Worm (Caenorhabditis elegans) whole organism, late embryonic: Measurements from ENCODE around the gene bus-19.

ENCODE experiments used
- C38D4.7 ChIP-seq: fragments of 200-800 bp; sonication (Bioruptor generic); optimal IDR thresholded peaks from 2 replicates; lab custom pipeline; 2018; ENCODE audit warnings: mild to moderate bottlenecking, missing genetic modification characterization, moderate library complexity, missing compliant biosample characterization
- F13H6.1 ChIP-seq: sonication (generic microtip); optimal IDR thresholded peaks from 2 replicates; lab custom pipeline; 2016; ENCODE audit warnings: missing genetic modification characterization, missing compliant biosample characterization
- K02D7.2 ChIP-seq: sonication (generic microtip); optimal IDR thresholded peaks from 2 replicates; lab custom pipeline; 2017; ENCODE audit warnings: mild to moderate bottlenecking, missing genetic modification characterization, missing compliant biosample characterization
- K09A11.1 ChIP-seq: sonication (generic microtip); optimal IDR thresholded peaks from 2 replicates; lab custom pipeline; 2017; ENCODE audit warnings: antibody characterized with exemption, mild to moderate bottlenecking, missing genetic modification characterization, missing compliant biosample characterization; ENCODE audit not compliant: insufficient read depth
- T23F11.4 ChIP-seq: fragments of 200-800 bp; sonication (Bioruptor generic); optimal IDR thresholded peaks from 2 replicates; lab custom pipeline; 2018; ENCODE audit warnings: mild to moderate bottlenecking, missing genetic modification characterization, missing compliant biosample characterization
- ahr-1 ChIP-seq: sonication (generic microtip); optimal IDR thresholded peaks from 2 replicates; lab custom pipeline; 2016; ENCODE audit warnings: missing genetic modification characterization, missing compliant biosample characterization
- ceh-14 ChIP-seq: sonication (generic microtip); optimal IDR thresholded peaks from 2 replicates; lab custom pipeline; 2016; ENCODE audit warnings: missing genotype, missing genetic modification characterization, missing compliant biosample characterization
- ceh-30 ChIP-seq: fragments of 150-350 bp; optimal IDR thresholded peaks from 2 replicates; lab custom pipeline; 2014; ENCODE audit warnings: missing biosample characterization, missing genetic modification characterization
- ceh-31 ChIP-seq: sonication (generic microtip); optimal IDR thresholded peaks from 2 replicates; lab custom pipeline; 2016; ENCODE audit warnings: missing genetic modification characterization, missing compliant biosample characterization
- ceh-34 ChIP-seq: sonication (generic microtip); optimal IDR thresholded peaks from 2 replicates; lab custom pipeline; 2016; ENCODE audit warnings: mild to moderate bottlenecking, missing genetic modification characterization, missing compliant biosample characterization
- ceh-45 ChIP-seq: fragments of 200-800 bp; sonication (Bioruptor generic); IDR thresholded peaks from 2 replicates; pipeline ENCODE4 v1.3.6; 2022; ENCODE audit warnings: missing genetic modification reagents, missing genetic modification characterization, missing compliant biosample characterization
- ceh-6 ChIP-seq: fragments of 200-800 bp; sonication (Bioruptor generic); optimal IDR thresholded peaks from 2 replicates; lab custom pipeline; 2018; ENCODE audit warnings: mild to moderate bottlenecking, missing genetic modification characterization, missing compliant biosample characterization
- ceh-9 ChIP-seq: sonication (generic microtip); optimal IDR thresholded peaks from 2 replicates; lab custom pipeline; 2016; ENCODE audit warnings: mild to moderate bottlenecking, missing genetic modification characterization, inconsistent platforms, missing compliant biosample characterization
- che-1 ChIP-seq: sonication (generic microtip); optimal IDR thresholded peaks from 2 replicates; lab custom pipeline; 2016; ENCODE audit warnings: mild to moderate bottlenecking, missing genetic modification characterization, missing compliant biosample characterization
- dmd-4 ChIP-seq: sonication (generic microtip); optimal IDR thresholded peaks from 2 replicates; lab custom pipeline; 2016; ENCODE audit warnings: borderline replicate concordance, missing genetic modification characterization, missing compliant biosample characterization
- dve-1 ChIP-seq: sonication (generic microtip); optimal IDR thresholded peaks from 2 replicates; lab custom pipeline; 2017; ENCODE audit warnings: antibody characterized with exemption, mild to moderate bottlenecking, missing genetic modification characterization, missing compliant biosample characterization
- elt-2 ChIP-seq: sonication (generic microtip); optimal IDR thresholded peaks from 2 replicates; lab custom pipeline; 2016; ENCODE audit warnings: missing genetic modification reagents, missing genetic modification characterization, missing compliant biosample characterization
- elt-4 ChIP-seq: sonication (generic microtip); optimal IDR thresholded peaks from 2 replicates; lab custom pipeline; 2016; ENCODE audit warnings: missing genetic modification characterization, missing compliant biosample characterization
- ets-4 ChIP-seq: sonication (generic microtip); optimal IDR thresholded peaks from 2 replicates; lab custom pipeline; 2016; ENCODE audit warnings: missing genetic modification characterization, missing compliant biosample characterization
- eyg-1 ChIP-seq: sonication (generic microtip); optimal IDR thresholded peaks from 2 replicates; lab custom pipeline; 2016; ENCODE audit warnings: missing genotype, missing genetic modification characterization, missing compliant biosample characterization
- fax-1 ChIP-seq: sonication (generic microtip); optimal IDR thresholded peaks from 2 replicates; lab custom pipeline; 2016; ENCODE audit warnings: missing genotype, missing genetic modification characterization, missing compliant biosample characterization
- fkh-10 ChIP-seq: fragments of 150-350 bp; optimal IDR thresholded peaks from 2 replicates; lab custom pipeline; 2014; ENCODE audit warnings: missing biosample characterization, missing genetic modification reagents, missing genetic modification characterization
- fkh-6 ChIP-seq: sonication (generic microtip); optimal IDR thresholded peaks from 2 replicates; lab custom pipeline; 2016; ENCODE audit warnings: missing genetic modification characterization, missing compliant biosample characterization
- gmeb-2 ChIP-seq: sonication (generic microtip); optimal IDR thresholded peaks from 2 replicates; lab custom pipeline; 2016; ENCODE audit warnings: missing genetic modification characterization, inconsistent platforms, missing compliant biosample characterization
- hlh-6 ChIP-seq: sonication (generic microtip); optimal IDR thresholded peaks from 2 replicates; lab custom pipeline; 2016; ENCODE audit warnings: missing genotype, missing genetic modification characterization, missing compliant biosample characterization
- hlh-8 ChIP-seq: sonication (generic microtip); optimal IDR thresholded peaks from 2 replicates; lab custom pipeline; 2016; ENCODE audit warnings: missing genotype, missing genetic modification characterization, missing compliant biosample characterization
- lin-11 ChIP-seq: fragments of 200-800 bp; sonication (Bioruptor generic); optimal IDR thresholded peaks from 2 replicates; lab custom pipeline; 2018; ENCODE audit warnings: mild to moderate bottlenecking, missing genetic modification characterization, missing compliant biosample characterization
- nfya-1 ChIP-seq: sonication (generic microtip); optimal IDR thresholded peaks from 2 replicates; lab custom pipeline; 2017; ENCODE audit warnings: missing genetic modification characterization, mild to moderate bottlenecking, missing compliant biosample characterization, antibody characterized with exemption, moderate library complexity
- nhr-11 ChIP-seq: fragments of 150-350 bp; optimal IDR thresholded peaks from 2 replicates; lab custom pipeline; 2014; ENCODE audit warnings: missing biosample characterization, missing genetic modification characterization
- npax-4 ChIP-seq: sonication (generic microtip); optimal IDR thresholded peaks from 2 replicates; lab custom pipeline; 2016; ENCODE audit warnings: missing genetic modification characterization, missing compliant biosample characterization
- pag-3 ChIP-seq: sonication (generic microtip); optimal IDR thresholded peaks from 2 replicates; lab custom pipeline; 2016; ENCODE audit warnings: missing compliant biosample characterization, missing genetic modification characterization, borderline replicate concordance
- pat-9 ChIP-seq: fragments of 200-800 bp; sonication (Bioruptor generic); optimal IDR thresholded peaks from 2 replicates; lab custom pipeline; 2018; ENCODE audit warnings: mild to moderate bottlenecking, missing genetic modification characterization, moderate library complexity, missing compliant biosample characterization
- pha-2 ChIP-seq: sonication (generic microtip); optimal IDR thresholded peaks from 2 replicates; lab custom pipeline; 2017; ENCODE audit warnings: mild to moderate bottlenecking, missing genetic modification characterization, missing compliant biosample characterization
- pha-4 ChIP-seq: fragments of 150-350 bp; optimal IDR thresholded peaks from 2 replicates; lab custom pipeline; 2018; ENCODE audit warnings: missing biosample characterization, missing genetic modification reagents, missing genetic modification characterization
- tbx-7 ChIP-seq: sonication (generic microtip); optimal IDR thresholded peaks from 2 replicates; lab custom pipeline; 2016; ENCODE audit warnings: missing genotype, missing genetic modification characterization, missing compliant biosample characterization
- ttx-3 ChIP-seq: sonication (generic microtip); optimal IDR thresholded peaks from 2 replicates; lab custom pipeline; 2016; ENCODE audit warnings: missing genetic modification reagents, missing genetic modification characterization, missing compliant biosample characterization
- unc-42 ChIP-seq: sonication (generic microtip); optimal IDR thresholded peaks from 2 replicates; lab custom pipeline; 2016; ENCODE audit warnings: missing genotype, missing genetic modification characterization, missing compliant biosample characterization
- zip-5 ChIP-seq: sonication (generic microtip); optimal IDR thresholded peaks from 2 replicates; lab custom pipeline; 2016; ENCODE audit warnings: missing genetic modification characterization, missing compliant biosample characterization

Gene bus-19

ce11 chrV:12871753-12872152, at the start of gene bus-19:
Gene bus-19, plus strand, starts transcription at chrV:12872053.
- no peak for TF ChIP-seq eyg-1
- no peak for TF ChIP-seq F13H6.1
- no peak for TF ChIP-seq ahr-1
- no peak for TF ChIP-seq elt-2
- TF ChIP-seq nhr-11, result no peak
- TF ChIP-seq K09A11.1 (tag; lab: Kevin White, UChicago), result no peak
- no peak for TF ChIP-seq ceh-34
- no peak for TF ChIP-seq ttx-3 (tag; lab: Kevin White, UChicago)
- TF ChIP-seq ceh-31, result no peak
- TF ChIP-seq ceh-9, result no peak
- TF ChIP-seq pat-9, result no peak

- TF ChIP-seq fkh-10, result no peak
- TF ChIP-seq elt-2, result peak; percentile 61
- TF ChIP-seq, all 69 proteins: peak for 1
Observed at ce11 chrV:12822065-12822464, 49.8 kb upstream of the bus-19 start.

ce11 chrV:12824777-12825176, 47.1 kb upstream of the bus-19 start, which contains the start of gene ugt-16:
Gene ugt-16, plus strand, starts transcription at chrV:12825024.
- TF ChIP-seq fkh-6 (tag; lab: Kevin White, UChicago) (no peak), ceh-30 (tag; lab: Kevin White, UChicago) (no peak), F13H6.1 (no peak), C38D4.7 (GFP tag; lab: Kevin White, UChicago) (no peak), elt-2 (peak; percentile 1), lin-11 (tag; lab: Kevin White, UChicago) (no peak), pha-2 (tag; lab: Kevin White, UChicago) (no peak), ceh-14 (tag; lab: Kevin White, UChicago) (no peak)

- TF ChIP-seq hlh-6 (tag; lab: Kevin White, UChicago), result no peak
- TF ChIP-seq elt-4, result no peak
- no peak for TF ChIP-seq hlh-8 (tag; lab: Kevin White, UChicago)
- no peak for TF ChIP-seq ceh-45 (GFP tag; lab: Robert Waterston, UW)
- no peak for TF ChIP-seq ceh-6 (GFP tag; lab: Kevin White, UChicago)
- TF ChIP-seq nhr-11, result no peak
- TF ChIP-seq dmd-4 (tag; lab: Kevin White, UChicago), result no peak
- no peak for TF ChIP-seq elt-2
- no peak for TF ChIP-seq dve-1
- no peak for TF ChIP-seq pag-3 (tag; lab: Kevin White, UChicago)
- no peak for TF ChIP-seq T23F11.4 (GFP tag; lab: Kevin White, UChicago)
- no peak for TF ChIP-seq nfya-1 (tag; lab: Kevin White, UChicago)
- TF ChIP-seq ceh-31, result no peak
- no peak for TF ChIP-seq tbx-7
Observed at ce11 chrV:12827219-12827618, 44.6 kb upstream of the bus-19 start, which contains the start of gene ugt-15. Gene ugt-15, plus strand, starts transcription at chrV:12827519.

ce11 chrV:12835388-12835787, 36.5 kb upstream of the bus-19 start, which contains the start of gene C44H9.4:
Gene C44H9.4, plus strand, starts transcription at chrV:12835688.
- TF ChIP-seq pat-9, result no peak
- no peak for TF ChIP-seq unc-42 (tag; lab: Kevin White, UChicago)
- TF ChIP-seq npax-4 (tag; lab: Kevin White, UChicago), result no peak
- no peak for TF ChIP-seq che-1 (tag; lab: Kevin White, UChicago)
- no peak for TF ChIP-seq ceh-45 (GFP tag; lab: Robert Waterston, UW)
- no peak for TF ChIP-seq fax-1 (tag; lab: Kevin White, UChicago)
- no peak for TF ChIP-seq ttx-3 (tag; lab: Kevin White, UChicago)

ce11 chrV:12844748-12845147, 27.1 kb upstream of the bus-19 start:
- TF ChIP-seq gmeb-2 (tag; lab: Kevin White, UChicago), result no peak
- no peak for TF ChIP-seq zip-5 (tag; lab: Kevin White, UChicago)
- no peak for TF ChIP-seq npax-4 (tag; lab: Kevin White, UChicago)
- no peak for TF ChIP-seq ets-4
- TF ChIP-seq K02D7.2 (tag; lab: Kevin White, UChicago), result no peak
- no peak for TF ChIP-seq pha-4
- no peak for TF ChIP-seq nhr-11
- TF ChIP-seq ceh-45 (GFP tag; lab: Robert Waterston, UW), result no peak
